Fruit fly (Drosophila melanogaster): ENCODE measurements around the gene mRpL1.
A peak's percentile ranks its signal among the peaks of the same experiment; 100 is the strongest.

The mRpL1 gene

DNA sequence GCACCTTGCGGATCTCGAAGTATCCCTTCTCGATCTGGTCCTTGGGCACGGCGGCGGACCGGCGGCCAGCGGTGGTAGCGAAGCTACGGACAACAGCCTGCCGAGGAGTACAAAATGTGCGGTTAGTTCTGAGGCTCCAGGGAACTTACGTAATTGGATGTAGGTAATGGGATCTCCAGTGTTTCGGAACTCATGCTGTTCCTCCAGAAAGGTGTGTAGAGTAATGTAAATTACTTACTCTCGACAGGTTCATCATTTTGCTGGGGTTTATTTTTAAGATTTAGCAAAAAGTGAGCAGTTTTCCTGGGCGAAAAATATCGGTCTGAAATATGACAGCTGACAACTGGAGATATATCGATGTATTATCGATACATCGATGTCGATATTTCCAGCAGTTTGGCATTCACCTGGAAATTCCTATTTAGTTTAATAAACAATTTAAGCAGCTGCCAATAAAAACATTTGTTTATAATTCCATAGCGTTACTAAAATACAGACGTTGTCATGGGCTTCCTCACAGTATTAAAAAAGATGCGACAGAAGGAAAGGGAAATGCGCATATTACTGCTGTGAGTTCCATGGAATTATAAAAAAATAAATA lies 39.5 kb downstream of the mRpL1 start, which contains the start of the genes COX7A and Arl2 (continued):
- TF ChIP-seq Six4 (GFP tag; optimal IDR thresholded peaks at IDR 0.05) = no peak
- TF ChIP-seq Oli (tag; optimal IDR thresholded peaks at IDR 0.05) = no peak
- no peak for TF ChIP-seq CG12942 (GFP tag; optimal IDR thresholded peaks at IDR 0.05)
- peak; percentile 22 for TF ChIP-seq CG2712 (tag; optimal IDR thresholded peaks at IDR 0.05)
- TF ChIP-seq Spps (tag; optimal IDR thresholded peaks at IDR 0.05) = no peak
- TF ChIP-seq CG14441 (GFP tag; IDR thresholded peaks at IDR 0.05) = no peak
- TF ChIP-seq CG3281 (GFP tag; optimal IDR thresholded peaks at IDR 0.05) = no peak
- peak; percentile 90 for TF ChIP-seq HLH4C (GFP tag; IDR thresholded peaks at IDR 0.05; ENCODE audit: partially characterized antibody)
- TF ChIP-seq insv (GFP tag; optimal IDR thresholded peaks at IDR 0.05) = peak in 1 of 2 experiments; percentile 1
- TF ChIP-seq caup (GFP tag; optimal IDR thresholded peaks at IDR 0.05; ENCODE audit: severe bottlenecking) = no peak
- peak; percentile 92 for TF ChIP-seq knrl (GFP tag; IDR thresholded peaks at IDR 0.05; ENCODE audit: partially characterized antibody)
- TF ChIP-seq Tbp (GFP tag; optimal IDR thresholded peaks at IDR 0.05) = no peak
- no peak for TF ChIP-seq Ravus (GFP tag; IDR thresholded peaks at IDR 0.05)
- TF ChIP-seq psq (GFP tag; optimal IDR thresholded peaks at IDR 0.05) = no peak
- TF ChIP-seq br (optimal IDR thresholded peaks at IDR 0.05) = no peak
- TF ChIP-seq trem (tag; optimal IDR thresholded peaks at IDR 0.05) = peak; percentile 75
- TF ChIP-seq ap (GFP tag; IDR thresholded peaks at IDR 0.05) = no peak
- no peak for TF ChIP-seq en (GFP tag; optimal IDR thresholded peaks at IDR 0.05)
- TF ChIP-seq CG31441 (GFP tag; IDR thresholded peaks at IDR 0.05) = no peak
- TF ChIP-seq Abd-B (GFP tag; optimal IDR thresholded peaks at IDR 0.05) = no peak
- no peak for TF ChIP-seq Gug (GFP tag; IDR thresholded peaks at IDR 0.05)
- TF ChIP-seq CG11504 (tag; optimal IDR thresholded peaks at IDR 0.05) = no peak
- no peak for TF ChIP-seq CG14965 (GFP tag; optimal IDR thresholded peaks at IDR 0.05; ENCODE audit: borderline replicate concordance)
- TF ChIP-seq ken (GFP tag; IDR thresholded peaks at IDR 0.05) = no peak
- TF ChIP-seq CG14667 (GFP tag; IDR thresholded peaks at IDR 0.05) = no peak
- no peak for TF ChIP-seq CG12104 (GFP tag; optimal IDR thresholded peaks at IDR 0.05)
- TF ChIP-seq Opbp (GFP tag; IDR thresholded peaks at IDR 0.05; ENCODE audit: partially characterized antibody) = peak; percentile 98
- TF ChIP-seq Hsf (GFP tag; optimal IDR thresholded peaks at IDR 0.05) = no peak
- TF ChIP-seq CG18262 (tag; optimal IDR thresholded peaks at IDR 0.05) = no peak
- TF ChIP-seq CG17359 (tag; optimal IDR thresholded peaks at IDR 0.05) = no peak
- TF ChIP-seq Ets65A (GFP tag) = no peak
- TF ChIP-seq CG6254 (GFP tag; optimal IDR thresholded peaks at IDR 0.05) = no peak
- TF ChIP-seq CG10147 (GFP tag; optimal IDR thresholded peaks at IDR 0.05) = peak; percentile 27
- TF ChIP-seq p53 (GFP tag; optimal IDR thresholded peaks at IDR 0.05) = no peak
- TF ChIP-seq HLH3B (GFP tag; IDR thresholded peaks at IDR 0.05) = no peak
- no peak for TF ChIP-seq CG30431 (GFP tag; optimal IDR thresholded peaks at IDR 0.05)
- no peak for TF ChIP-seq CG12236 (GFP tag; optimal IDR thresholded peaks at IDR 0.05)
- no peak for TF ChIP-seq CG1024 (GFP tag; IDR thresholded peaks at IDR 0.05)
- no peak for TF ChIP-seq Dad (GFP tag; optimal IDR thresholded peaks at IDR 0.05)
- TF ChIP-seq hth (optimal IDR thresholded peaks at IDR 0.05) = no peak
- no peak for TF ChIP-seq Sox102F (GFP tag; optimal IDR thresholded peaks at IDR 0.05)
- no peak for TF ChIP-seq klu (GFP tag; IDR thresholded peaks at IDR 0.05)
- TF ChIP-seq Hr78 (GFP tag; optimal IDR thresholded peaks at IDR 0.05) = no peak
- TF ChIP-seq abd-A (tag; optimal IDR thresholded peaks at IDR 0.05) = no peak
- no peak for TF ChIP-seq CG33213 (GFP tag; optimal IDR thresholded peaks at IDR 0.05)
- TF ChIP-seq CG11696 (GFP tag; IDR thresholded peaks at IDR 0.05) = no peak
- TF ChIP-seq CG6689 (GFP tag; IDR thresholded peaks at IDR 0.05) = no peak
- no peak for TF ChIP-seq zen (tag; optimal IDR thresholded peaks at IDR 0.05)
- no peak for TF ChIP-seq tll (GFP tag; optimal IDR thresholded peaks at IDR 0.05)
- TF ChIP-seq gem (tag; optimal IDR thresholded peaks at IDR 0.05) = no peak
- no peak for TF ChIP-seq cas (GFP tag; IDR thresholded peaks at IDR 0.05)
